Fruit fly (Drosophila melanogaster) whole organism, adult: ENCODE data around the gene CG31313.

Experiments
- CG33017 ChIP-seq: fragments of 200-800 bp; sonication (Bioruptor generic); optimal IDR thresholded peaks from 2 replicates; lab custom pipeline; 2018; ENCODE audit warnings: missing biosample characterization, mild to moderate bottlenecking, missing genetic modification characterization, moderate library complexity
- CG5204 ChIP-seq: fragments of 200-800 bp; sonication (Bioruptor generic); optimal IDR thresholded peaks from 2 replicates; lab custom pipeline; 2016; ENCODE audit warnings: missing biosample characterization, missing genetic modification characterization
- CG7101 ChIP-seq: fragments of 200-800 bp; sonication (Bioruptor generic); optimal IDR thresholded peaks from 2 replicates; lab custom pipeline; 2018; ENCODE audit warnings: missing biosample characterization, mild to moderate bottlenecking, missing genetic modification characterization, moderate library complexity
- Crg-1 ChIP-seq: fragments of 200-800 bp; sonication (Bioruptor generic); optimal IDR thresholded peaks from 2 replicates; lab custom pipeline; 2016; ENCODE audit warnings: missing biosample characterization, missing genetic modification characterization
- Mnt ChIP-seq: fragments of 200-800 bp; sonication (Bioruptor generic); optimal IDR thresholded peaks from 2 replicates; lab custom pipeline; 2016; ENCODE audit warnings: missing biosample characterization, mild to moderate bottlenecking, missing genetic modification characterization
- cic ChIP-seq: fragments of 200-800 bp; sonication (Bioruptor generic); optimal IDR thresholded peaks from 2 replicates; lab custom pipeline; 2017; ENCODE audit warnings: missing biosample characterization, mild to moderate bottlenecking, missing genetic modification characterization, moderate library complexity
- cnc ChIP-seq, 2 experiments: fragments of >200 bp; optimal IDR thresholded peaks; 2 replicates each; lab custom pipeline; 2017
- kay ChIP-seq: fragments of 200-800 bp; sonication (Bioruptor generic); peaks from one replicate; lab custom pipeline; 2016; ENCODE audit warnings: missing biosample characterization, missing genetic modification characterization, borderline replicate concordance
- tj ChIP-seq: fragments of 200-800 bp; sonication (Bioruptor generic); optimal IDR thresholded peaks from 3 replicates; lab custom pipeline; 2017; ENCODE audit warnings: missing biosample characterization, mild to moderate bottlenecking, missing genetic modification characterization, moderate library complexity
- toe ChIP-seq: fragments of 200-800 bp; sonication (Bioruptor generic); optimal IDR thresholded peaks from 2 replicates; lab custom pipeline; 2016; ENCODE audit warnings: missing biosample characterization, missing genetic modification characterization

DNA sequence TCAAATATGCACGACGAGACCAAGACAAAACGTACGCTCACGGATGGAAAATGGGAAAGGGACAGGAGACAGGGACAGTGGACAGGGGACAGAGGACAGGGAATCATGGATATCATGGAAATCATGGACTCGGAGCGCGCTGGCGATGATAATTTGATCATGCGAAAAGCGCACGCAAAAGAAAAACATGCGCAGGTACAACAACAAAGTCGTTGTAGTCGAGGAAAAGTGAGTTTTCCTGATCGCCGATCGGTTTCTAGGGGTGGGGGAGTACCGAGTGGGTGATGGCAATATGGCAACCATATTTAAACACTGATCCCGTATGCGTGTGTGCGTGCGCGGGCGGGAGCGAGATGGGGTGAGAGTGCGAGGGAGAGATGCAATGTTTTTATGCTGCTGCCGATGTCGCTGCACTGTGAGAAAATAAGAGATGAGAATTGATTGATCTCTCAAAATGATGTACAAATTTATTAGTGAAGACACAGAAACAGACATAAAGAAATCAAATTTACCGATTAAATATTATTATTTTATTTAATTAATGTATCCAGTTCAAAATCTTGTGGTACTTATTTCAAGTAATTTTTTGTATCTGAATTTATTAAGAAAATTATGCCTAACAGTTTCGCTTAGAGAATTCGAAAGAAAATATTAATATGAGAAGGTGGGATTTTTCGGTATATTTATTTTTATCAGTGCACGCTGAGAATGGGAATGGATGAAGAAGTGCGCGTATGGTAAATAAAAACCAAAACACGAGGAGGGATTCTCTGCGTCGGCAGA is 23.7 kb upstream of the CG31313 start:
- TF ChIP-seq CG7101 (tag; lab: Kevin White, UChicago) (no peak), tj (no peak), cic (no peak), kay (GFP tag; lab: Kevin White, UChicago) (no peak), toe (GFP tag; lab: Kevin White, UChicago) (no peak), cnc (optimal IDR thresholded peaks at IDR 0.05; lab: Kevin White, UChicago) (no peak), Crg-1 (no peak), CG33017 (tag; lab: Kevin White, UChicago) (no peak), CG5204 (GFP tag; lab: Kevin White, UChicago) (no peak), Mnt (no peak)
